Fruit fly (Drosophila melanogaster) Kc167 (cell line): ENCODE measurements around the gene CG34251.

Source experiments
- Myc ChIP-seq: fragments of >200 bp; optimal IDR thresholded peaks from 2 replicates; lab custom pipeline; 2017; ENCODE audit warnings: missing external identifiers
- Sin3A ChIP-seq: fragments of >200 bp; optimal IDR thresholded peaks from 2 replicates; lab custom pipeline; 2018; ENCODE audit warnings: missing external identifiers
- h ChIP-seq: fragments of >200 bp; optimal IDR thresholded peaks from 3 replicates; lab custom pipeline; 2018; ENCODE audit warnings: missing external identifiers
- insv ChIP-seq: fragments of >200 bp; optimal IDR thresholded peaks from 3 replicates; lab custom pipeline; 2018; ENCODE audit warnings: missing external identifiers
- psq ChIP-seq: fragments of >200 bp; optimal IDR thresholded peaks from 2 replicates; lab custom pipeline; 2017; ENCODE audit warnings: missing external identifiers
- ttk ChIP-seq: sonication (Bioruptor generic); optimal IDR thresholded peaks from 2 replicates; lab custom pipeline; 2017; ENCODE audit warnings: missing external identifiers

DNA sequence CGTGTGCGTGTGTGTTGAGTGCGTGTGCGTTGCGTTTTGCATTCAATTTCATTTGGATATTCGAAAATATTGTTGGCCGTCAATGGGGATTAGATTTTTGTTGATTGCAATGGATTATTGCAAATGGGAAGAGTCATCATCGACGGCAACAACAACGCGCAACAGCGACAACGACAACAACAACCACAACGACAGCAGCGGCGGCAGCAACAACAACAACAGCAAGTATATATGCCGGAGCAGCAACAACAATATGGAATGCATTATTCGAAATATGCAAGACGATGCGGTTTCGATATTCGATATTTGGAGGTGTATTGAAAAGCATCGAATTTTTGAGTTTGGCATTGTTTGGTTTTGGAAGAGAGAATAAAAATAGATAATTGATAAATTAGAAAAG is 29.4 kb upstream of the CG34251 start:
- TF ChIP-seq ttk (lab: Kevin White, UChicago) (no peak), insv (no peak), psq (no peak), h (lab: Kevin White, UChicago) (no peak), Myc (lab: Kevin White, UChicago) (no peak), Sin3A (no peak)
